Worm (Caenorhabditis elegans) whole organism, L4 larva: Measurements from ENCODE around the gene T05G5.1.

Experiments
- F10B5.3 ChIP-seq: sonication (generic microtip); optimal IDR thresholded peaks from 2 replicates; lab custom pipeline; 2016; ENCODE audit warnings: mild to moderate bottlenecking, missing genetic modification characterization, missing compliant biosample characterization
- F26F4.8 ChIP-seq: fragments of 200-800 bp; sonication (Bioruptor generic); conservative IDR thresholded peaks from 2 replicates; pipeline ENCODE4 v1.3.6; 2022; ENCODE audit warnings: missing genetic modification characterization, missing compliant biosample characterization
- F44E2.7 ChIP-seq: fragments of 200-800 bp; sonication (Bioruptor generic); IDR thresholded peaks from 2 replicates; pipeline ENCODE4 v2.1.2; 2022; ENCODE audit warnings: missing genetic modification characterization, missing compliant biosample characterization
- Y5F2A.4 ChIP-seq: fragments of 200-800 bp; sonication (Bioruptor generic); optimal IDR thresholded peaks from 2 replicates; lab custom pipeline; 2018; ENCODE audit warnings: mild to moderate bottlenecking, missing genetic modification characterization, missing compliant biosample characterization
- aha-1 ChIP-seq: fragments of 150-350 bp; peaks from one replicate; lab custom pipeline; 2014; ENCODE audit warnings: missing biosample characterization, missing genetic modification characterization
- aly-2 ChIP-seq: sonication (generic microtip); optimal IDR thresholded peaks from 2 replicates; lab custom pipeline; 2018; ENCODE audit warnings: missing biosample characterization, missing genetic modification characterization
- arid-1 ChIP-seq: fragments of 200-800 bp; sonication (Bioruptor generic); conservative IDR thresholded peaks from 2 replicates; pipeline ENCODE4 v1.3.6; 2022; ENCODE audit warnings: missing genetic modification reagents, missing genetic modification characterization, missing compliant biosample characterization
- attf-4 ChIP-seq: sonication (generic microtip); optimal IDR thresholded peaks from 3 replicates; lab custom pipeline; 2017; ENCODE audit warnings: missing biosample characterization, missing genetic modification characterization
- ceh-44 ChIP-seq: fragments of 200-800 bp; sonication (Bioruptor generic); IDR thresholded peaks from 2 replicates; pipeline ENCODE4 v1.3.6; 2022; ENCODE audit warnings: missing genetic modification reagents, missing genetic modification characterization, missing compliant biosample characterization
- ceh-82 ChIP-seq: sonication (generic microtip); optimal IDR thresholded peaks from 2 replicates; lab custom pipeline; 2017; ENCODE audit warnings: missing biosample characterization, missing genetic modification characterization
- daf-16 ChIP-seq, 3 experiments: sonication (generic microtip); optimal IDR thresholded peaks; 2 replicates each; lab custom pipeline; 2016 to 2017; ENCODE audit warnings: missing genetic modification characterization in 3 of 3, missing genetic modification reagents in 3 of 3, mild to moderate bottlenecking in 2 of 3, missing compliant biosample characterization in 2 of 3, missing biosample characterization in 1 of 3, moderate library complexity in 1 of 3
- daf-8 ChIP-seq: fragments of 200-800 bp; sonication (Bioruptor generic); IDR thresholded peaks from 2 replicates; pipeline ENCODE4 v1.3.6; 2022; ENCODE audit warnings: missing genetic modification characterization, missing compliant biosample characterization
- dmd-6 ChIP-seq: fragments of 200-800 bp; sonication (Bioruptor generic); IDR thresholded peaks from 2 replicates; pipeline ENCODE4 v1.3.6; 2022; ENCODE audit warnings: missing genetic modification reagents, missing genetic modification characterization, missing compliant biosample characterization
- dpl-1 ChIP-seq: fragments of 150-350 bp; optimal IDR thresholded peaks from 2 replicates; lab custom pipeline; 2014; ENCODE audit warnings: missing biosample characterization, missing genetic modification reagents, missing genetic modification characterization
- dve-1 ChIP-seq: sonication (generic microtip); optimal IDR thresholded peaks from 2 replicates; lab custom pipeline; 2017; ENCODE audit warnings: antibody characterized with exemption, mild to moderate bottlenecking, missing genetic modification characterization, missing compliant biosample characterization; ENCODE audit not compliant: insufficient read depth
- fkh-10 ChIP-seq: fragments of 150-350 bp; optimal IDR thresholded peaks from 2 replicates; lab custom pipeline; 2014; ENCODE audit warnings: missing biosample characterization, missing genetic modification reagents, missing genetic modification characterization
- fos-1 ChIP-seq: fragments of 150-350 bp; optimal IDR thresholded peaks from 2 replicates; lab custom pipeline; 2014; ENCODE audit warnings: missing biosample characterization, missing genetic modification characterization
- hif-1 ChIP-seq, 2 experiments: sonication (generic microtip); optimal IDR thresholded peaks; 2 replicates each; lab custom pipeline; 2016 to 2017; ENCODE audit warnings: missing compliant biosample characterization in 2 of 2, missing genetic modification characterization in 2 of 2, missing genetic modification reagents in 2 of 2, missing genotype in 2 of 2, mild to moderate bottlenecking in 1 of 2
- hlh-11 ChIP-seq: fragments of 200-800 bp; sonication (Bioruptor generic); optimal IDR thresholded peaks from 2 replicates; lab custom pipeline; 2018; ENCODE audit warnings: mild to moderate bottlenecking, missing genetic modification characterization, missing compliant biosample characterization
- hlh-30 ChIP-seq: sonication (generic microtip); optimal IDR thresholded peaks from 2 replicates; lab custom pipeline; 2017; ENCODE audit warnings: antibody characterized with exemption, mild to moderate bottlenecking, missing genetic modification characterization, missing compliant biosample characterization; ENCODE audit not compliant: insufficient read depth
- hmg-1.1 ChIP-seq: fragments of 200-800 bp; sonication (Bioruptor generic); IDR thresholded peaks from 2 replicates; pipeline ENCODE4 v1.3.6; 2022; ENCODE audit warnings: missing genetic modification reagents, missing genetic modification characterization, missing compliant biosample characterization
- lin-1 ChIP-seq: fragments of 200-800 bp; sonication (Bioruptor generic); IDR thresholded peaks from 2 replicates; pipeline ENCODE4 v1.3.6; 2022; ENCODE audit warnings: missing genetic modification reagents, missing genetic modification characterization, missing compliant biosample characterization
- lin-15B ChIP-seq: fragments of 150-350 bp; sonication (generic microtip); optimal IDR thresholded peaks from 3 replicates; lab custom pipeline; 2014; ENCODE audit warnings: missing biosample characterization, missing genetic modification characterization
- lin-38 ChIP-seq: fragments of 200-800 bp; sonication (Bioruptor generic); IDR thresholded peaks from 2 replicates; pipeline ENCODE4 v1.3.6; 2022; ENCODE audit warnings: missing genetic modification reagents, missing genetic modification characterization, missing compliant biosample characterization
- lsy-2 ChIP-seq, 2 experiments: fragments of 150-350 bp in 1 of 2; sonication (generic microtip) in 1 of 2; optimal IDR thresholded peaks; 2 replicates each; lab custom pipeline; 2014 to 2017; ENCODE audit warnings: missing biosample characterization in 2 of 2, missing genetic modification characterization in 2 of 2
- mdt-29 ChIP-seq: fragments of 200-800 bp; sonication (Bioruptor generic); IDR thresholded peaks from 2 replicates; pipeline ENCODE4 v1.3.6; 2022; ENCODE audit warnings: missing genetic modification reagents, missing genetic modification characterization, missing compliant biosample characterization
- mep-1 ChIP-seq: fragments of 150-350 bp; sonication (generic microtip); optimal IDR thresholded peaks from 3 replicates; lab custom pipeline; 2014; ENCODE audit warnings: missing biosample characterization, missing genetic modification characterization
- mes-2 ChIP-seq: sonication (generic microtip); optimal IDR thresholded peaks from 2 replicates; lab custom pipeline; 2016; ENCODE audit warnings: missing genotype, mild to moderate bottlenecking, missing genetic modification characterization, missing compliant biosample characterization; ENCODE audit not compliant: poor library complexity, severe bottlenecking
- mxl-2 ChIP-seq: fragments of 200-800 bp; sonication (Bioruptor generic); conservative IDR thresholded peaks from 2 replicates; pipeline ENCODE4 v1.3.6; 2022; ENCODE audit warnings: missing genetic modification reagents, missing genetic modification characterization, missing compliant biosample characterization
- nhr-102 ChIP-seq: sonication (generic microtip); optimal IDR thresholded peaks from 2 replicates; lab custom pipeline; 2016; ENCODE audit warnings: mild to moderate bottlenecking, missing genetic modification characterization, moderate library complexity, missing compliant biosample characterization
- nhr-11 ChIP-seq: fragments of 150-350 bp; optimal IDR thresholded peaks from 2 replicates; lab custom pipeline; 2014; ENCODE audit warnings: missing biosample characterization, missing genetic modification characterization
- nhr-111 ChIP-seq: fragments of 200-800 bp; sonication (Bioruptor generic); optimal IDR thresholded peaks from 2 replicates; lab custom pipeline; 2018; ENCODE audit warnings: mild to moderate bottlenecking, missing genetic modification characterization, missing compliant biosample characterization
- nhr-28 ChIP-seq: fragments of 150-350 bp; optimal IDR thresholded peaks from 2 replicates; lab custom pipeline; 2014; ENCODE audit warnings: missing biosample characterization, missing genetic modification characterization
- nhr-48 ChIP-seq: sonication (generic microtip); optimal IDR thresholded peaks from 2 replicates; lab custom pipeline; 2016; ENCODE audit warnings: mild to moderate bottlenecking, missing genetic modification characterization, missing compliant biosample characterization
- nhr-6 ChIP-seq: fragments of 150-350 bp; optimal IDR thresholded peaks from 2 replicates; lab custom pipeline; 2014; ENCODE audit warnings: missing biosample characterization, missing genetic modification characterization
- php-3 ChIP-seq: fragments of 200-800 bp; sonication (Bioruptor generic); IDR thresholded peaks from 2 replicates; pipeline ENCODE4 v1.3.6; 2022; ENCODE audit warnings: missing genetic modification reagents, missing genetic modification characterization, missing compliant biosample characterization
- pqm-1 ChIP-seq: sonication (generic microtip); optimal IDR thresholded peaks from 2 replicates; lab custom pipeline; 2017; ENCODE audit warnings: missing biosample characterization, missing genetic modification characterization
- rbr-2 ChIP-seq: sonication (generic microtip); optimal IDR thresholded peaks from 2 replicates; lab custom pipeline; 2016; ENCODE audit warnings: missing genotype, missing genetic modification characterization, missing compliant biosample characterization
- snpc-4 ChIP-seq: fragments of 150-350 bp; optimal IDR thresholded peaks from 2 replicates; lab custom pipeline; 2014; ENCODE audit warnings: missing biosample characterization, missing genetic modification characterization
- tra-1 ChIP-seq: fragments of 200-800 bp; sonication (Bioruptor generic); IDR thresholded peaks from 2 replicates; pipeline ENCODE4 v1.3.6; 2022; ENCODE audit warnings: missing genetic modification reagents, missing genetic modification characterization, missing compliant biosample characterization
- zag-1 ChIP-seq: fragments of 150-350 bp; optimal IDR thresholded peaks from 2 replicates; lab custom pipeline; 2014; ENCODE audit warnings: missing biosample characterization, missing genetic modification characterization
- zip-2 ChIP-seq: fragments of 150-350 bp; optimal IDR thresholded peaks from 2 replicates; lab custom pipeline; 2014; ENCODE audit warnings: missing biosample characterization, missing genetic modification characterization

The T05G5.1 gene

ce11 chrIII:9760184-9760583 is 17.0 kb upstream of the T05G5.1 start:
- TF ChIP-seq F10B5.3 (tag; lab: Kevin White, UChicago) = no peak
- no peak for TF ChIP-seq fos-1 (tag; lab: Kevin White, UChicago)
- TF ChIP-seq aha-1 (tag; lab: Kevin White, UChicago) = peak; percentile 22

DNA sequence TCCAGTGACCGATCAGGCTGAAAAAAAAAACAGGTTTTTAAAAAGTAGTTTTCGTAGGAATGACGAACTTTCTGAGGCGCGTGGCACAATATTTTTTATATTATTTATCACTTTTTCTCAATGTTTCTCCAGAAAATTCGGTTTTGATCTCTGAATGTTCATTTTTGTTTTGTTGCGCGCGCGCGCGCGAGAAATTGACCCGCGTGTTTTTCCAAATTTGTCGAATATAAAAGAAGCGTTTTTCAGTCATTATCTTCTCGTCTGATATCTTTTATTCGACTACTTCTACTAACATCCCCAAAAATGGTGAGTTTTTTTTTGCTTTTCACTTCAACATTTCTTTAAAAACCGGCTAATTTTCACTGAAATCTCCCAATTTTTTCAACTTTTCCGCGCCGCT is 15.7 kb upstream of the T05G5.1 start, which contains the start of gene rmd-1:
Gene rmd-1 (plus strand): TSS at position 247 of the 400 bp plus-strand sequence.
- TF ChIP-seq aly-2 (tag; lab: Kevin White, UChicago) (no peak), lin-38 (peak; percentile 51)

DNA sequence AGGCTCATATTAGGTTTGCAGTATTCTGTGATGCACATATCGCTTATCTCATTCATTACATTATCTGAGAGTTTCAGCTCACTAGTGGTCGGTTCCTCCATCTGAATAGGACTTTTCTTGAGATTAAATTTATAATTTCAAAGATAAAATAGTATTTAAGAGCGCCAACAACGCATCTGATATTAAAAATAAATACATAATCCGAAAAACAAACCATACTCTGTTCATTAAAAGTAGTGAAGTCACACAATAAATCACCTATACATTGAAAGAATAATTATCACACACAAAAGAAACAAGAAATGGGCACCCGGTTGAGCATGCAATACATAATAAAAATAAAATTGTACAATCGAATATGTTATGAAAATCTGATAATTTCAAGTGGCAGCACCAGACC is 14.3 kb upstream of the T05G5.1 start, which contains the start of gene vps-53:
Gene vps-53 (minus strand): TSS at position 101 of the 400 bp plus-strand sequence.
- TF ChIP-seq F44E2.7 (GFP tag; lab: Robert Waterston, UW) (no peak), zag-1 (tag; lab: Kevin White, UChicago) (no peak), mep-1 (tag; lab: Kevin White, UChicago) (no peak), snpc-4 (tag; lab: Kevin White, UChicago) (no peak), F26F4.8 (GFP tag; lab: Robert Waterston, UW) (no peak), tra-1 (GFP tag; lab: Robert Waterston, UW) (no peak), ceh-82 (no peak), daf-8 (GFP tag; lab: Robert Waterston, UW) (no peak), nhr-6 (no peak), fkh-10 (GFP tag; lab: Kevin White, UChicago) (no peak), nhr-11 (tag; lab: Kevin White, UChicago) (no peak), nhr-111 (GFP tag; lab: Kevin White, UChicago) (no peak), zip-2 (tag; lab: Kevin White, UChicago) (no peak)

DNA sequence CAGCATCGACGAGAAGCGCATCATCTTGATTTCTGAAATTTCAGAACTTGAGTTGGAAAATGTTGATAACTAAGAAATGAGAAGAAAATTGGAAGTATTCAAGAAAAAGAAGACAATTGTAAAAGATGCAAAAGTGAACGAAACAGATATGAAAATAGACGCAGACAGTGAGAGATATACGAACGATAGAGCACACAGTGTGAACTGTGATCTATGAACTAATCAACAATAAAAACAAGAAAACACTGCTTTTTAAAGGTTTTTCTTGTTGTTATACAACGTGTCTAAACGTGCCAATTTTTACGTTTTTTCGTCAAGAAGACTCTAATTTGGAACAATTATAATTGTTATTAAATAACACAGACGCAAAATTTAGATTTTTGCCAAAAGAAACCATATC is 9.7 kb upstream of the T05G5.1 start, which contains the start of gene ech-6:
Gene ech-6 (minus strand): TSS at position 32 of the 400 bp plus-strand sequence.
- TF ChIP-seq daf-16 (GFP tag; optimal IDR thresholded peaks at IDR 0.05; lab: Kevin White, UChicago) (no peak), daf-16 (tag; optimal IDR thresholded peaks at IDR 0.05; lab: Kevin White, UChicago) (peak; percentile 96), rbr-2 (tag; lab: Kevin White, UChicago) (no peak), mxl-2 (GFP tag; lab: Robert Waterston, UW) (no peak), mep-1 (tag; lab: Kevin White, UChicago) (peak; percentile 8), dve-1 (tag; lab: Kevin White, UChicago) (peak; percentile 83), lin-38 (peak; percentile 51), hif-1 (tag; optimal IDR thresholded peaks at IDR 0.05; lab: Kevin White, UChicago) (peak in 1 of 2 experiments; percentile 42), Y5F2A.4 (GFP tag; lab: Kevin White, UChicago) (no peak), nhr-102 (tag; lab: Kevin White, UChicago) (peak; percentile 45), pqm-1 (tag; lab: Kevin White, UChicago) (peak; percentile 11), aly-2 (tag; lab: Kevin White, UChicago) (no peak), nhr-48 (tag; lab: Kevin White, UChicago) (peak; percentile 11), arid-1 (GFP tag; lab: Robert Waterston, UW) (no peak), dmd-6 (peak; percentile 72), nhr-28 (tag; lab: Kevin White, UChicago) (peak; percentile 11), mes-2 (tag; lab: Kevin White, UChicago) (peak; percentile 1), lin-1 (0 out of 2 replicates have a peak, but pooled peaks have one; percentile 29), lsy-2 (tag; optimal IDR thresholded peaks at IDR 0.05; lab: Kevin White, UChicago) (peak in 1 of 2 experiments; percentile 71), ceh-44 (GFP tag; lab: Robert Waterston, UW) (no peak), attf-4 (tag; lab: Kevin White, UChicago) (no peak), lin-15B (no peak), hmg-1.1 (peak; percentile 11; the same call in 1 of the 2 replicates), hlh-30 (tag; lab: Kevin White, UChicago) (peak; percentile 5), nhr-111 (GFP tag; lab: Kevin White, UChicago) (no peak), mdt-29 (GFP tag; lab: Robert Waterston, UW) (no peak), dpl-1 (GFP tag; lab: Kevin White, UChicago) (peak; percentile 32), php-3 (peak; percentile 21; the same call in 1 of the 2 replicates), hlh-11 (tag; lab: Kevin White, UChicago) (peak; percentile 58), nhr-6 (no peak)
